Fruit fly (Drosophila melanogaster) whole organism, embryonic: ENCODE results near the gene CG31109.

Source experiments
- Atf-2 ChIP-seq: fragments of 200-800 bp; sonication (Bioruptor generic); optimal IDR thresholded peaks from 2 replicates; lab custom pipeline; 2016; ENCODE audit warnings: missing biosample characterization, missing genetic modification characterization
- Atf6 ChIP-seq: fragments of 200-800 bp; sonication (Bioruptor generic); IDR thresholded peaks from 2 replicates; pipeline ENCODE4 v1.3.6; 2022; ENCODE audit warnings: missing biosample characterization, missing genetic modification characterization
- CG1024 ChIP-seq: fragments of 200-800 bp; sonication (Bioruptor generic); IDR thresholded peaks from 2 replicates; pipeline ENCODE4 v1.3.6; 2022; ENCODE audit warnings: missing biosample characterization, missing genetic modification characterization
- CG10267 ChIP-seq: fragments of 200-800 bp; sonication (Bioruptor generic); optimal IDR thresholded peaks from 2 replicates; lab custom pipeline; 2018; ENCODE audit warnings: missing biosample characterization, mild to moderate bottlenecking, missing genetic modification characterization, moderate library complexity
- CG10274 ChIP-seq: fragments of 200-800 bp; sonication (Bioruptor generic); optimal IDR thresholded peaks from 3 replicates; lab custom pipeline; 2017; ENCODE audit warnings: missing biosample characterization, mild to moderate bottlenecking, missing genetic modification characterization
- CG10654 ChIP-seq: fragments of 200-800 bp; sonication (Bioruptor generic); optimal IDR thresholded peaks from 2 replicates; lab custom pipeline; 2016; ENCODE audit warnings: missing biosample characterization, missing genetic modification characterization
- CG10959 ChIP-seq: fragments of 200-800 bp; sonication (Bioruptor generic); IDR thresholded peaks from 2 replicates; pipeline ENCODE4 v1.3.6; 2022; ENCODE audit warnings: missing biosample characterization, missing genetic modification characterization
- CG11696 ChIP-seq: fragments of 200-800 bp; sonication (Bioruptor generic); IDR thresholded peaks from 2 replicates; pipeline ENCODE4 v1.3.6; 2022; ENCODE audit warnings: missing biosample characterization, missing genetic modification characterization
- CG12219 ChIP-seq: fragments of 200-800 bp; sonication (Bioruptor generic); optimal IDR thresholded peaks from 3 replicates; lab custom pipeline; 2018; ENCODE audit warnings: missing biosample characterization, mild to moderate bottlenecking, missing genetic modification characterization
- CG14667 ChIP-seq: fragments of 200-800 bp; sonication (Bioruptor generic); IDR thresholded peaks from 2 replicates; pipeline ENCODE4 v1.3.6; 2022; ENCODE audit warnings: missing biosample characterization, missing genetic modification characterization
- CG1792 ChIP-seq: fragments of 200-800 bp; sonication (Bioruptor generic); optimal IDR thresholded peaks from 2 replicates; lab custom pipeline; 2016; ENCODE audit warnings: missing biosample characterization, missing genetic modification characterization
- CG18476 ChIP-seq: fragments of 200-800 bp; sonication (Bioruptor generic); optimal IDR thresholded peaks from 2 replicates; lab custom pipeline; 2016; ENCODE audit warnings: missing biosample characterization, mild to moderate bottlenecking, missing genetic modification characterization
- CG18619 ChIP-seq: fragments of 200-800 bp; sonication (Bioruptor generic); optimal IDR thresholded peaks from 3 replicates; lab custom pipeline; 2017; ENCODE audit warnings: missing biosample characterization, mild to moderate bottlenecking, missing genetic modification characterization
- CG2116 ChIP-seq: fragments of 200-800 bp; sonication (Bioruptor generic); optimal IDR thresholded peaks from 3 replicates; lab custom pipeline; 2018; ENCODE audit warnings: missing biosample characterization, mild to moderate bottlenecking, missing genetic modification characterization
- CG32532 ChIP-seq: fragments of 200-800 bp; sonication (Bioruptor generic); IDR thresholded peaks from 2 replicates; pipeline ENCODE4 v1.3.6; 2022; ENCODE audit warnings: missing biosample characterization, missing genetic modification characterization
- CG7786 ChIP-seq: fragments of 200-800 bp; sonication (Bioruptor generic); optimal IDR thresholded peaks from 2 replicates; lab custom pipeline; 2016; ENCODE audit warnings: missing biosample characterization, missing genetic modification characterization
- CG7928 ChIP-seq: fragments of 200-800 bp; sonication (Bioruptor generic); optimal IDR thresholded peaks from 2 replicates; lab custom pipeline; 2017; ENCODE audit warnings: missing biosample characterization, mild to moderate bottlenecking, missing genetic modification characterization
- CG8478 ChIP-seq: fragments of >200 bp; optimal IDR thresholded peaks from 2 replicates; lab custom pipeline; 2018
- CG9215 ChIP-seq: fragments of 200-800 bp; sonication (Bioruptor generic); IDR thresholded peaks from 2 replicates; pipeline ENCODE4 v1.3.6; 2022; ENCODE audit warnings: missing biosample characterization, missing genetic modification characterization
- CTCF ChIP-seq: fragments of 200-800 bp; sonication (Bioruptor generic); optimal IDR thresholded peaks from 2 replicates; lab custom pipeline; 2017; ENCODE audit warnings: missing biosample characterization, mild to moderate bottlenecking, missing genetic modification characterization, moderate library complexity
- Dfd ChIP-seq, 2 experiments: fragments of >200 bp; optimal IDR thresholded peaks; 2 replicates each; lab custom pipeline; 2017; ENCODE audit warnings: missing biosample characterization in 2 of 2, missing genetic modification characterization in 2 of 2
- Dip2 ChIP-seq: fragments of 200-800 bp; sonication (Bioruptor generic); IDR thresholded peaks from 2 replicates; pipeline ENCODE4 v1.3.6; 2022; ENCODE audit warnings: missing biosample characterization, missing genetic modification characterization
- Doc2 ChIP-seq: fragments of 200-800 bp; sonication (Bioruptor generic); IDR thresholded peaks from 2 replicates; pipeline ENCODE4 v1.3.6; 2022; ENCODE audit warnings: missing biosample characterization, missing genetic modification characterization
- E2f2 ChIP-seq: fragments of 200-800 bp; sonication (Bioruptor generic); IDR thresholded peaks from 2 replicates; pipeline ENCODE4 v1.3.6; 2022; ENCODE audit warnings: missing biosample characterization, missing genetic modification characterization
- HLH4C ChIP-seq: fragments of 200-800 bp; sonication (Bioruptor generic); IDR thresholded peaks from 3 replicates; pipeline ENCODE4 v1.3.6; 2022; ENCODE audit warnings: missing biosample characterization, missing genetic modification characterization; ENCODE audit not compliant: partially characterized antibody
- NC2α ChIP-seq: fragments of 200-800 bp; sonication (Bioruptor generic); optimal IDR thresholded peaks from 2 replicates; lab custom pipeline; 2016; ENCODE audit warnings: missing biosample characterization, missing genetic modification characterization
- NC2β ChIP-seq: fragments of 200-800 bp; sonication (Bioruptor generic); optimal IDR thresholded peaks from 2 replicates; lab custom pipeline; 2016; ENCODE audit warnings: missing biosample characterization, missing genetic modification characterization
- NK7.1 ChIP-seq: fragments of 200-800 bp; sonication (Bioruptor generic); optimal IDR thresholded peaks from 3 replicates; lab custom pipeline; 2016; ENCODE audit warnings: missing biosample characterization, missing genetic modification characterization
- Oaz ChIP-seq: fragments of 200-800 bp; sonication (Bioruptor generic); IDR thresholded peaks from 2 replicates; pipeline ENCODE4 v1.3.6; 2022; ENCODE audit warnings: missing biosample characterization, missing genetic modification characterization
- Ptx1 ChIP-seq: fragments of 200-800 bp; sonication (Bioruptor generic); IDR thresholded peaks from 2 replicates; pipeline ENCODE4 v1.3.6; 2022; ENCODE audit warnings: missing biosample characterization, missing genetic modification characterization
- Six4 ChIP-seq: fragments of 200-800 bp; sonication (Bioruptor generic); optimal IDR thresholded peaks from 2 replicates; lab custom pipeline; 2016; ENCODE audit warnings: missing biosample characterization, missing genetic modification characterization
- Spps ChIP-seq: fragments of 200-800 bp; sonication (Bioruptor generic); optimal IDR thresholded peaks from 2 replicates; lab custom pipeline; 2018; ENCODE audit warnings: missing biosample characterization, mild to moderate bottlenecking, missing genetic modification characterization
- Vsx1 ChIP-seq: fragments of 200-800 bp; sonication (Bioruptor generic); optimal IDR thresholded peaks from 2 replicates; lab custom pipeline; 2017; ENCODE audit warnings: missing biosample characterization, mild to moderate bottlenecking, missing genetic modification characterization, missing genetic modification reagents
- YL-1 ChIP-seq: fragments of 200-800 bp; sonication (Bioruptor generic); optimal IDR thresholded peaks from 3 replicates; lab custom pipeline; 2017; ENCODE audit warnings: missing biosample characterization, mild to moderate bottlenecking, missing genetic modification characterization
- ac ChIP-seq: fragments of 200-800 bp; sonication (Bioruptor generic); optimal IDR thresholded peaks from 3 replicates; lab custom pipeline; 2017; ENCODE audit warnings: missing biosample characterization, mild to moderate bottlenecking, missing genetic modification characterization
- al ChIP-seq: fragments of 200-800 bp; sonication (Bioruptor generic); IDR thresholded peaks from 2 replicates; pipeline ENCODE4 v1.3.6; 2022; ENCODE audit warnings: missing biosample characterization, missing genetic modification characterization
- aop ChIP-seq: fragments of 200-800 bp; sonication (Bioruptor generic); IDR thresholded peaks from 2 replicates; pipeline ENCODE4 v1.3.6; 2022; ENCODE audit warnings: missing biosample characterization, missing genetic modification characterization
- dpn ChIP-seq, 2 experiments: fragments of 200-800 bp; sonication (Bioruptor generic); optimal IDR thresholded peaks; 3 replicates each; lab custom pipeline; 2016; ENCODE audit warnings: missing biosample characterization in 2 of 2, missing genetic modification characterization in 2 of 2
- fd102C ChIP-seq: fragments of 200-800 bp; sonication (Bioruptor generic); optimal IDR thresholded peaks from 2 replicates; lab custom pipeline; 2018; ENCODE audit warnings: missing biosample characterization, mild to moderate bottlenecking, missing genetic modification characterization, moderate library complexity
- gsb ChIP-seq: fragments of 200-800 bp; sonication (Bioruptor generic); IDR thresholded peaks from 2 replicates; pipeline ENCODE4 v1.3.6; 2022; ENCODE audit warnings: missing biosample characterization, missing genetic modification characterization
- gsb-n ChIP-seq: fragments of 200-800 bp; sonication (Bioruptor generic); optimal IDR thresholded peaks from 3 replicates; lab custom pipeline; 2018; ENCODE audit warnings: missing biosample characterization, mild to moderate bottlenecking, missing genetic modification characterization
- gt ChIP-seq: fragments of 200-800 bp; sonication (Bioruptor generic); IDR thresholded peaks from 2 replicates; pipeline ENCODE4 v1.3.6; 2022; ENCODE audit warnings: missing biosample characterization, missing genetic modification characterization
- hb ChIP-seq: fragments of 200-800 bp; sonication (Bioruptor generic); IDR thresholded peaks from 3 replicates; pipeline ENCODE4 v1.3.6; 2022; ENCODE audit warnings: missing biosample characterization, missing genetic modification characterization; ENCODE audit not compliant: partially characterized antibody
- lbe ChIP-seq: fragments of 200-800 bp; sonication (Bioruptor generic); optimal IDR thresholded peaks from 2 replicates; lab custom pipeline; 2016; ENCODE audit warnings: missing biosample characterization, mild to moderate bottlenecking, missing genetic modification characterization
- org-1 ChIP-seq: fragments of 200-800 bp; sonication (Bioruptor generic); optimal IDR thresholded peaks from 2 replicates; lab custom pipeline; 2017; ENCODE audit warnings: missing biosample characterization, missing genetic modification characterization
- schlank ChIP-seq: fragments of 200-800 bp; sonication (Bioruptor generic); optimal IDR thresholded peaks from 2 replicates; lab custom pipeline; 2018; ENCODE audit warnings: missing biosample characterization, mild to moderate bottlenecking, missing genetic modification characterization
- sisA ChIP-seq: fragments of 200-800 bp; sonication (Bioruptor generic); IDR thresholded peaks from 2 replicates; pipeline ENCODE4 v1.3.6; 2022; ENCODE audit warnings: missing biosample characterization, missing genetic modification characterization
- tgo ChIP-seq: fragments of 200-800 bp; sonication (Bioruptor generic); IDR thresholded peaks from 3 replicates; pipeline ENCODE4 v1.3.6; 2022; ENCODE audit warnings: missing biosample characterization, missing genetic modification characterization
- tio ChIP-seq: fragments of 200-800 bp; sonication (Bioruptor generic); optimal IDR thresholded peaks from 2 replicates; lab custom pipeline; 2017; ENCODE audit warnings: missing biosample characterization, missing genetic modification characterization, inconsistent platforms
- twi ChIP-seq: fragments of 200-800 bp; optimal IDR thresholded peaks from 2 replicates; lab custom pipeline; 2019; ENCODE audit warnings: missing biosample characterization, mild to moderate bottlenecking, missing genetic modification characterization, moderate library complexity
- unpg ChIP-seq: fragments of 200-800 bp; sonication (Bioruptor generic); optimal IDR thresholded peaks from 3 replicates; lab custom pipeline; 2018; ENCODE audit warnings: missing biosample characterization, mild to moderate bottlenecking, missing genetic modification characterization, moderate library complexity
- zfh1 ChIP-seq: fragments of 200-800 bp; sonication (Bioruptor generic); IDR thresholded peaks from 3 replicates; pipeline ENCODE4 v1.3.6; 2022; ENCODE audit warnings: missing biosample characterization, missing genetic modification characterization

The CG31109 gene

DNA sequence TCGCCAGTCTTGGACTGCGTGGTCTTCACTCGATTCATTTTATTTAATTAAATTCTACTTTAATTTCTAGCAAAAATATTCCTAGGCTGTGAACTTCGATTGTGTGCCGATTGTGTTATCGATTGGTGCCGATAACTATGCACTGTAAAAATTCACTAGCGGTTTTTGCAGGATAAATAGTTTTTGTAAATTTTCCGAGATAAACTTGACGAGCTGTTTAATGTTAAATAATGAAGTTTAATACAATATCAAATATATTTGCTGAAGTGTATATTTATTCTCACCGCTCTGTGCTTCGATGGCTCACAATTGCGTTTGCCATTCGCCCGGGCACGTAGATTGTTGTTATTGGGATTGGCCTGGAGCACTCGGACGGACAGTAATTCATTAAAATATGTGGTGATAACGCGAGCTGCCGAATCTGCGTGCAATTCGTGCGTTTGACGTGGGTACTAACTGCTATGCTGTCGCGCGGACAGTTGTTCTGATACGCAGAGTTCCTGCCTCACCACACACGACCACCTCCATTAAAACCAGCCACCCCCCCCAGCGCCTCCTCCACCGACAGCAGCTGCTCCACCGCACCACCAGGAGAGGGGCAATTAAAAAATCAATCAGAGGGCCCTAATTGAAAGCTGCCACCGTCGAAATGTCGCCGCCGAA lies 29.4 kb downstream of the CG31109 start, which contains the start of the genes EMC6 and Hr96 (continued):
- TF ChIP-seq CG18476 (GFP tag; lab: Kevin White, UChicago) (peak; percentile 94), CG7928 (GFP tag; lab: Kevin White, UChicago) (peak; percentile 68), CG7786 (GFP tag; lab: Kevin White, UChicago) (peak; percentile 92), CG9215 (GFP tag; lab: Robert Waterston, UW) (peak; percentile 86), CG32532 (GFP tag; lab: Robert Waterston, UW) (peak; percentile 97), gsb-n (tag; lab: Kevin White, UChicago) (no peak), NC2α (peak; percentile 80), CG1024 (GFP tag; lab: Robert Waterston, UW) (peak; percentile 81), CG14667 (GFP tag; lab: Robert Waterston, UW) (peak; percentile 88), E2f2 (GFP tag; lab: Robert Waterston, UW) (peak; percentile 75), YL-1 (GFP tag; lab: Kevin White, UChicago) (peak; percentile 96), Ptx1 (GFP tag; lab: Robert Waterston, UW) (peak; percentile 95), org-1 (GFP tag; lab: Kevin White, UChicago) (peak; percentile 78), CG2116 (GFP tag; lab: Kevin White, UChicago) (peak; percentile 86), ac (GFP tag; lab: Kevin White, UChicago) (peak; percentile 77), fd102C (GFP tag; lab: Kevin White, UChicago) (peak; percentile 63), CG10654 (peak; percentile 93), schlank (tag; lab: Kevin White, UChicago) (peak; percentile 87), NK7.1 (GFP tag; lab: Kevin White, UChicago) (peak; percentile 84), aop (GFP tag; lab: Robert Waterston, UW) (peak; percentile 84), sisA (peak; percentile 93), al (GFP tag; lab: Robert Waterston, UW) (peak; percentile 89), Dip2 (GFP tag; lab: Robert Waterston, UW) (no peak), Dfd (GFP tag; optimal IDR thresholded peaks at IDR 0.05; lab: Kevin White, UChicago) (no peak), NC2β (peak; percentile 95), CG1792 (peak; percentile 87), Six4 (GFP tag; lab: Kevin White, UChicago) (peak; percentile 91), CG18619 (GFP tag; lab: Kevin White, UChicago) (peak; percentile 91), CG10267 (tag; lab: Kevin White, UChicago) (peak; percentile 88), unpg (GFP tag; lab: Kevin White, UChicago) (peak; percentile 95), Oaz (GFP tag; lab: Robert Waterston, UW) (peak; percentile 93), Atf6 (GFP tag; lab: Robert Waterston, UW) (peak; percentile 93), Vsx1 (GFP tag; lab: Kevin White, UChicago) (peak; percentile 92), lbe (GFP tag; lab: Kevin White, UChicago) (peak; percentile 92), CG12219 (GFP tag; lab: Kevin White, UChicago) (peak; percentile 86), CG10274 (GFP tag; lab: Kevin White, UChicago) (peak; percentile 57), gt (GFP tag; lab: Robert Waterston, UW) (peak; percentile 62; the same call in 1 of the 2 replicates), HLH4C (GFP tag; lab: Robert Waterston, UW) (peak; percentile 84), CG8478 (no peak), Doc2 (GFP tag; lab: Robert Waterston, UW) (peak; percentile 61; the same call in 1 of the 2 replicates), gsb (GFP tag; lab: Robert Waterston, UW) (peak; percentile 91), tgo (GFP tag; lab: Robert Waterston, UW) (peak; percentile 92), CG10959 (GFP tag; lab: Robert Waterston, UW) (peak; percentile 87), tio (no peak), dpn (GFP tag; optimal IDR thresholded peaks at IDR 0.05; lab: Kevin White, UChicago) (peak; percentile 94 to 95), CTCF (GFP tag; lab: Kevin White, UChicago) (peak; percentile 54), hb (GFP tag; lab: Robert Waterston, UW) (peak; percentile 61; the same call in 2 of the 3 replicates), Atf-2 (GFP tag; lab: Kevin White, UChicago) (peak; percentile 90), zfh1 (GFP tag; lab: Robert Waterston, UW) (peak; percentile 96), CG11696 (GFP tag; lab: Robert Waterston, UW) (peak; percentile 81), twi (tag; lab: Kevin White, UChicago) (peak; percentile 84), Spps (peak; percentile 83)
